Worm (Caenorhabditis elegans) whole organism, L2 larva: ENCODE data around the gene Y50D4A.5.
A peak's percentile ranks its signal among the peaks of the same experiment; 100 is the strongest.
"Not testable (repeated sequence)": the region's sequence is repeated elsewhere in the genome, so short reads cannot be mapped to it uniquely, and the experiment has no call there.

Experiments used
- C34F6.9 ChIP-seq: fragments of 150-350 bp; optimal IDR thresholded peaks from 2 replicates; lab custom pipeline; 2014; ENCODE audit warnings: missing biosample characterization, missing genetic modification characterization
- F13H6.1 ChIP-seq: sonication (generic microtip); optimal IDR thresholded peaks from 2 replicates; lab custom pipeline; 2016; ENCODE audit warnings: missing genetic modification characterization, missing compliant biosample characterization
- Y55F3AM.14 ChIP-seq: fragments of 200-800 bp; sonication (Bioruptor generic); optimal IDR thresholded peaks from 2 replicates; lab custom pipeline; 2018; ENCODE audit warnings: mild to moderate bottlenecking, missing genetic modification characterization, missing compliant biosample characterization
- alr-1 ChIP-seq: fragments of 150-350 bp; optimal IDR thresholded peaks from 2 replicates; lab custom pipeline; 2014; ENCODE audit warnings: missing biosample characterization, missing genetic modification characterization
- ama-1 ChIP-seq: fragments of 150-350 bp; optimal IDR thresholded peaks from 2 replicates; lab custom pipeline; 2018; ENCODE audit warnings: inconsistent platforms
- crh-2 ChIP-seq: sonication (generic microtip); optimal IDR thresholded peaks from 2 replicates; lab custom pipeline; 2017; ENCODE audit warnings: missing biosample characterization, missing genetic modification characterization
- fos-1 ChIP-seq: fragments of 150-350 bp; optimal IDR thresholded peaks from 2 replicates; lab custom pipeline; 2014; ENCODE audit warnings: missing biosample characterization, missing genetic modification characterization
- gmeb-1 ChIP-seq: fragments of 150-350 bp; optimal IDR thresholded peaks from 2 replicates; lab custom pipeline; 2014; ENCODE audit warnings: missing biosample characterization, missing genetic modification characterization
- lin-13 ChIP-seq: fragments of 150-350 bp; optimal IDR thresholded peaks from 2 replicates; lab custom pipeline; 2014; ENCODE audit warnings: missing biosample characterization, missing genetic modification reagents, missing genetic modification characterization
- lin-39 ChIP-seq: fragments of 150-350 bp; optimal IDR thresholded peaks from 2 replicates; lab custom pipeline; 2014; ENCODE audit warnings: missing biosample characterization, missing genetic modification reagents, missing genetic modification characterization
- lsy-2 ChIP-seq, 2 experiments: fragments of 150-350 bp in 1 of 2; sonication (generic microtip) in 1 of 2; optimal IDR thresholded peaks; 2 replicates each; lab custom pipeline; 2014 to 2017; ENCODE audit warnings: missing biosample characterization in 2 of 2, missing genetic modification characterization in 2 of 2
- mab-5 ChIP-seq: fragments of 150-350 bp; optimal IDR thresholded peaks from 2 replicates; lab custom pipeline; 2014; ENCODE audit warnings: missing biosample characterization, missing genetic modification characterization
- mbf-1 ChIP-seq: sonication (generic microtip); optimal IDR thresholded peaks from 2 replicates; lab custom pipeline; 2017; ENCODE audit warnings: missing biosample characterization, missing genetic modification characterization
- mdl-1 ChIP-seq, 2 experiments: fragments of 150-350 bp in 1 of 2; sonication (generic microtip) in 1 of 2; optimal IDR thresholded peaks; 2 replicates each; lab custom pipeline; 2017; ENCODE audit warnings: missing biosample characterization in 2 of 2, missing genetic modification characterization in 2 of 2
- nhr-10 ChIP-seq: sonication (generic microtip); optimal IDR thresholded peaks from 2 replicates; lab custom pipeline; 2017; ENCODE audit warnings: missing biosample characterization, missing genetic modification characterization
- nhr-11 ChIP-seq: fragments of 150-350 bp; optimal IDR thresholded peaks from 2 replicates; lab custom pipeline; 2014; ENCODE audit warnings: missing biosample characterization, missing genetic modification characterization
- nhr-129 ChIP-seq: fragments of 150-350 bp; optimal IDR thresholded peaks from 2 replicates; lab custom pipeline; 2014; ENCODE audit warnings: missing biosample characterization, missing genetic modification characterization
- nhr-21 ChIP-seq: fragments of 150-350 bp; optimal IDR thresholded peaks from 2 replicates; lab custom pipeline; 2014; ENCODE audit warnings: missing biosample characterization, missing genetic modification characterization
- nhr-23 ChIP-seq: fragments of 150-350 bp; optimal IDR thresholded peaks from 2 replicates; lab custom pipeline; 2014; ENCODE audit warnings: missing biosample characterization, missing genetic modification reagents, missing genetic modification characterization
- nhr-237 ChIP-seq: fragments of 150-350 bp; optimal IDR thresholded peaks from 2 replicates; lab custom pipeline; 2014; ENCODE audit warnings: missing biosample characterization, missing genetic modification characterization
- nhr-25 ChIP-seq: fragments of 150-350 bp; sonication (generic microtip); optimal IDR thresholded peaks from 3 replicates; lab custom pipeline; 2014; ENCODE audit warnings: missing biosample characterization, missing genetic modification characterization
- peb-1 ChIP-seq: fragments of 150-350 bp; optimal IDR thresholded peaks from 2 replicates; lab custom pipeline; 2014; ENCODE audit warnings: missing biosample characterization, missing genetic modification characterization
- sem-4 ChIP-seq: fragments of 150-350 bp; optimal IDR thresholded peaks from 2 replicates; lab custom pipeline; 2014; ENCODE audit warnings: missing biosample characterization, missing genetic modification reagents, missing genetic modification characterization
- skn-1 ChIP-seq: sonication (generic microtip); optimal IDR thresholded peaks from 2 replicates; lab custom pipeline; 2017; ENCODE audit warnings: missing biosample characterization, missing genetic modification characterization
- sma-3 ChIP-seq: sonication (generic microtip); optimal IDR thresholded peaks from 2 replicates; lab custom pipeline; 2016; ENCODE audit warnings: missing genetic modification reagents, missing genetic modification characterization, missing compliant biosample characterization
- sma-9 ChIP-seq, 2 experiments: fragments of 150-350 bp in 1 of 2; sonication (generic microtip) in 1 of 2; optimal IDR thresholded peaks; 2 replicates each; lab custom pipeline; 2014 to 2016; ENCODE audit warnings: missing genetic modification characterization in 2 of 2, mild to moderate bottlenecking in 1 of 2, missing biosample characterization in 1 of 2, missing compliant biosample characterization in 1 of 2, missing genetic modification reagents in 1 of 2, moderate library complexity in 1 of 2
- snpc-4 ChIP-seq: fragments of 150-350 bp; optimal IDR thresholded peaks from 2 replicates; lab custom pipeline; 2014; ENCODE audit warnings: missing biosample characterization, missing genetic modification characterization
- unc-39 ChIP-seq: fragments of 150-350 bp; optimal IDR thresholded peaks from 2 replicates; lab custom pipeline; 2014; ENCODE audit warnings: missing biosample characterization, missing genetic modification characterization
- unc-55 ChIP-seq: fragments of 150-350 bp; sonication (generic microtip); optimal IDR thresholded peaks from 3 replicates; lab custom pipeline; 2014; ENCODE audit warnings: missing biosample characterization, missing genetic modification reagents, missing genetic modification characterization
- zag-1 ChIP-seq: fragments of 150-350 bp; optimal IDR thresholded peaks from 2 replicates; lab custom pipeline; 2014; ENCODE audit warnings: missing biosample characterization, missing genetic modification characterization
- ztf-1 ChIP-seq: fragments of 200-800 bp; sonication (Bioruptor generic); conservative IDR thresholded peaks from 2 replicates; pipeline ENCODE4 v1.3.6; 2022; ENCODE audit warnings: missing genetic modification characterization, missing compliant biosample characterization
- ztf-4 ChIP-seq: fragments of 150-350 bp; optimal IDR thresholded peaks from 2 replicates; lab custom pipeline; 2014; ENCODE audit warnings: missing biosample characterization, missing genetic modification characterization

Gene Y50D4A.5

DNA sequence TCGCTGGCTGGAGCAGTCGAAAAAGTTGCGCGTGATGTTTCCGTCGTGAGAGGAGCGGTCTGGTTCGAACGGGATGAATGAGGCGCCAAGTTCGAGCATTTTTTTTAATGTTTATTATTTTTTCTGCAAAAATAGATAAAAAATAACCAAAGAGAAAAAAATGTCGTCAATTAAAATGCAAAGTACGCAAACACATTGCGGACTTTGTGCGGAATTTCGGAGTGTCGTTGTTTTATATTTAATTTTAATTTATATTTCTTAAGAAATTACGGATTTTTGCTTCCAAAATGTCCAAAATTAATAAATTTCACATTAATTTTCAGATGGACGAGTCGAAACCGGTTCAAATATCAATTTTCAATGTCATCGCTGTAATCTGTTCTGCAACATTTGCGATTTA, 11.1 kb upstream of the Y50D4A.5 start, which contains the start of the genes wrb-1 and Y50D4A.4:
wrb-1 (plus strand) TSS at position 78 of the 400 bp plus-strand sequence.
Y50D4A.4 (minus strand) TSS at position 133 of the 400 bp plus-strand sequence.
- peak; percentile 77 for TF ChIP-seq lin-13 (GFP tag; lab: Kevin White, UChicago)
- peak; percentile 18 for TF ChIP-seq fos-1 (tag; lab: Kevin White, UChicago)
- TF ChIP-seq F13H6.1 (tag; lab: Kevin White, UChicago): peak; percentile 15
- peak; percentile 54 for TF ChIP-seq crh-2 (tag; lab: Kevin White, UChicago)
- no peak for TF ChIP-seq peb-1 (tag; lab: Kevin White, UChicago)
- no peak for TF ChIP-seq Y55F3AM.14 (GFP tag; lab: Kevin White, UChicago)
- peak; percentile 24 for TF ChIP-seq snpc-4 (tag; lab: Kevin White, UChicago)
- peak; percentile 54 for TF ChIP-seq sem-4 (tag; lab: Kevin White, UChicago)
- peak; percentile 85 for TF ChIP-seq C34F6.9 (tag; lab: Kevin White, UChicago)
- no peak for TF ChIP-seq mbf-1
- no peak for TF ChIP-seq mab-5 (tag; lab: Kevin White, UChicago)
- TF ChIP-seq sma-3 (GFP tag; lab: Kevin White, UChicago): peak; percentile 75
- no peak for TF ChIP-seq zag-1 (tag; lab: Kevin White, UChicago)
- no peak for TF ChIP-seq nhr-11 (tag; lab: Kevin White, UChicago)
- TF ChIP-seq ztf-4 (tag; lab: Kevin White, UChicago): peak; percentile 6
- no peak for TF ChIP-seq mdl-1 (tag; optimal IDR thresholded peaks at IDR 0.05; lab: Kevin White, UChicago)
- TF ChIP-seq lsy-2 (tag; optimal IDR thresholded peaks at IDR 0.05; lab: Kevin White, UChicago): peak; percentile 45 to 83
- TF ChIP-seq unc-55: peak; percentile 85
- TF ChIP-seq gmeb-1 (tag; lab: Kevin White, UChicago): peak; percentile 83
- no peak for TF ChIP-seq nhr-23 (tag; lab: Kevin White, UChicago)
- peak; percentile 55 for TF ChIP-seq nhr-21
- TF ChIP-seq nhr-25 (tag; lab: Kevin White, UChicago): peak; percentile 51
- peak; percentile 27 for TF ChIP-seq skn-1 (tag; lab: Kevin White, UChicago)

DNA sequence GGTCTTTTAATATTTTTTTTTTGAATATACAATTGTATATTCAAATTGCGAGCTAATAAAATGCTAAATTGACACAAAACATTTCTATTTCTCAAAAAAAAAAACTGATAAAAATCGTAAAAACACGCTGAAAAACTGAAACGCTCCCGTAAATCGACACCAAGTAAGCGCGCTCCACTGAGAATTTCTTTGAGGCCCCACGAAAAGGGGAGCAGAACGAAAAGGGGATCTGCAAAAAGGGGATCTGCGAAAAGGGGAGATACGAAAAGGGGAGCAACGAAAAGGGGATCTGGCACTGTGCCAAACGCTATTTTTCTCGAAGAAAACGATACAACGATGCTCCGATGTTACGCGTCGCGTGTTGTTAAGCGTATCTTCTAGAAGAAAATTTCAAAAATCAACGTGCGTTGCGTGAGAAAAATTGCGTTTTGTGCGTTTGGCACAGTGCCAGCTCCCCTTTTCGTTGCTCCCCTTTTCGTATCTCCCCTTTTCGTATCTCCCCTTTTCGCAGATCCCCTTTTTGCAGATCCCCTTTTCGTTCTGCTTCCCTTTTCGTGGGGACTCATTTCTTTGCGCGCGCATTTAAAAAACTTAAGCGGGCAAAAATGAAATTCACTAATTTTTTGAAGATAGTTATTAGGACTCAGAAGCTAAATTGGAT, 9.9 kb upstream of the Y50D4A.5 start:
- TF ChIP-seq lin-13 (GFP tag; lab: Kevin White, UChicago) (peak; percentile 49), F13H6.1 (tag; lab: Kevin White, UChicago) (peak; percentile 49), sma-3 (GFP tag; lab: Kevin White, UChicago) (peak; percentile 55), sma-9 (GFP tag; optimal IDR thresholded peaks at IDR 0.05; lab: Kevin White, UChicago) (peak; percentile 8), crh-2 (tag; lab: Kevin White, UChicago) (peak; percentile 22), C34F6.9 (tag; lab: Kevin White, UChicago) (peak; percentile 42), nhr-129 (tag; lab: Kevin White, UChicago) (peak; percentile 38), gmeb-1 (tag; lab: Kevin White, UChicago) (peak; percentile 65), lsy-2 (tag; optimal IDR thresholded peaks at IDR 0.05; lab: Kevin White, UChicago) (peak in 1 of 2 experiments; percentile 47), unc-55 (peak; percentile 66)
- not testable (repeated sequence) for TF ChIP-seq sma-9 (tag; optimal IDR thresholded peaks at IDR 0.05; lab: Kevin White, UChicago)

DNA sequence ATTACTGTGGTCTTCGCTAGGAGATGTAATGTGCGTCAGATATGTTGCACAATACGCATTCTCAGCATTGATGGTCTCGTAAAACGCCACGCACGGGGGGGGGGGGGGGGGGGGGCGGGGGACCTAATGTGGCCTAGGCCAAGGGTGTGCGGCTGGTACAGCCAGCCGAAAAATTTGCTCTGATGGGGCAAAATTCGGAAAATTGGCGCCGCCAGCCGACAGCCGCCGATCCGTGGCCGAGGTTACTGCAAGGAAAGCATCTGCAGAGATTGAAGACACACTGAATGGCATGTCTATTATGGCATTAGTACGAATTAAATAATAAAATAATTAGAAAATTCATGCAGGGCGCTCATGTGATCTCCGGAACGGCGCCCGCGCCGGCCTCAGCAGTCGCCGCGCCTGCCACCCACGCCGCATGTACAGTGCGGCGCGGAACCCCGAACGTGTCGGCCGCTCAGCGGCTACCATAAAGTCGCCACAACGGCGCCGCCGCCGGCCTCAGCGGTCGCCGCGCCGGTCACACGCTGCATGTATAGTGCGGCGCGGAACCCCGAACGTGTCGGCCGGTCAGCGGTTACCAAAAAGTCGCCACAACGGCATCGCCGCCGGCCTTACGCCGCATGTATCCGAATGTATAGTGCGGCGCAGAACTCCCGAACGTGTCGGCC, 7.8 kb upstream of the Y50D4A.5 start, which contains the start of gene Y50D4A.6:
Y50D4A.6 (minus strand) TSS at position 51 of the 671 bp plus-strand sequence.
- no peak for TF ChIP-seq mab-5 (tag; lab: Kevin White, UChicago)
- TF ChIP-seq C34F6.9 (tag; lab: Kevin White, UChicago): no peak
- no peak for TF ChIP-seq alr-1
- no peak for TF ChIP-seq skn-1 (tag; lab: Kevin White, UChicago)
- TF ChIP-seq lin-39 (tag; lab: Kevin White, UChicago): no peak
- no peak for TF ChIP-seq nhr-237 (tag; lab: Kevin White, UChicago)
- TF ChIP-seq lsy-2 (tag; optimal IDR thresholded peaks at IDR 0.05; lab: Kevin White, UChicago): no peak
- no peak for TF ChIP-seq unc-39 (tag; lab: Kevin White, UChicago)
- no peak for TF ChIP-seq ztf-4 (tag; lab: Kevin White, UChicago)
- TF ChIP-seq nhr-21: no peak
- no peak for TF ChIP-seq ama-1 (lab: Kevin White, UChicago)
- no peak for TF ChIP-seq mdl-1 (tag; optimal IDR thresholded peaks at IDR 0.05; lab: Kevin White, UChicago)
- TF ChIP-seq nhr-10: no peak
- no peak for TF ChIP-seq ztf-1 (GFP tag; lab: Robert Waterston, UW)

- TF ChIP-seq unc-55 (peak; percentile 52), nhr-129 (tag; lab: Kevin White, UChicago) (no peak), zag-1 (tag; lab: Kevin White, UChicago) (no peak)
These were observed 5.4 kb upstream of the Y50D4A.5 start for ce11 chrV:1201717-1202116.
